Worm (Caenorhabditis elegans): Measurements from ENCODE around the gene hst-1.

DNA sequence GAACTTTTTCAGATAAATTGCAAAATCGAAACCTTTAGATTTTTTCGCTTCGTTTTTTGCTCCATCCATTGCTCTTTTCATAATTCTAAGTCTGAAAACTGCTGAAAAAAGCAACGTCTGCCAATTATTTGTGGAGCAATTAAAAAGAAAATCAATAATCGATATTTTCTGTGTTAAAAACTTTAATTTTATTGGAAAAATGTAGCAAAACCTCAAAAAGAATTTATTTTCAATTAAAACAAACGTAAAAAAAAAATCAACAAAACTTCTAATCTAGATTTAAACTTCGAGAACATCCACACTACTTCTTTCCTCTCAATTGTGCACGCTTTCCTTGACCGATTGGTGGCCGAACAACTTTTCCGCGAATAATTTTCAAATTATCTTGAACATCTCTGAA, 48.0 kb upstream of the hst-1 start, which contains the start of gene F21D5.5:
- TF ChIP-seq mls-2 (tag; optimal IDR thresholded peaks at IDR 0.05) (no peak), hlh-1 (tag; optimal IDR thresholded peaks at IDR 0.05) (no peak), ceh-43 (GFP tag; optimal IDR thresholded peaks at IDR 0.05) (no peak)
